Worm (Caenorhabditis elegans): Measurements from ENCODE around the gene srw-69.

ce11 chrV:7420162-7420561 is 8.6 kb downstream of the srw-69 start, which contains the start of gene srxa-4:
- TF ChIP-seq ztf-23 (GFP tag; IDR thresholded peaks at IDR 0.05) (no peak), ref-1 (GFP tag; conservative IDR thresholded peaks at IDR 0.05) (no peak), ztf-29 (GFP tag; IDR thresholded peaks at IDR 0.05) (no peak), tab-1 (GFP tag; IDR thresholded peaks at IDR 0.05) (no peak), med-1 (GFP tag; optimal IDR thresholded peaks at IDR 0.05; ENCODE audit: insufficient read depth) (no peak)
